Worm (Caenorhabditis elegans) whole organism, mixed stage, embryonic: Measurements from ENCODE around the gene srbc-67.
"Not testable (repeated sequence)": the region's sequence is repeated elsewhere in the genome, so short reads cannot be mapped to it uniquely, and the experiment has no call there.

Experiments used
- ceh-39 ChIP-seq: fragments of 150-350 bp; optimal IDR thresholded peaks from 2 replicates; lab custom pipeline; 2014; ENCODE audit warnings: missing biosample characterization, missing genetic modification characterization
- ceh-83 ChIP-seq: fragments of 200-800 bp; sonication (Bioruptor generic); optimal IDR thresholded peaks from 2 replicates; lab custom pipeline; 2018; ENCODE audit warnings: mild to moderate bottlenecking, missing genetic modification characterization, missing compliant biosample characterization
- ces-1 ChIP-seq: fragments of 150-350 bp; optimal IDR thresholded peaks from 2 replicates; lab custom pipeline; 2014; ENCODE audit warnings: missing biosample characterization, missing genetic modification reagents, missing genetic modification characterization
- cnd-1 ChIP-seq: fragments of 200-800 bp; sonication (Bioruptor generic); optimal IDR thresholded peaks from 2 replicates; lab custom pipeline; 2018; ENCODE audit warnings: mild to moderate bottlenecking, missing genetic modification characterization, missing compliant biosample characterization
- drap-1 ChIP-seq: fragments of 200-800 bp; sonication (Bioruptor generic); optimal IDR thresholded peaks from 3 replicates; lab custom pipeline; 2018; ENCODE audit warnings: mild to moderate bottlenecking, missing genetic modification characterization, missing compliant biosample characterization
- elt-1 ChIP-seq: sonication (generic microtip); optimal IDR thresholded peaks from 2 replicates; lab custom pipeline; 2017; ENCODE audit warnings: missing genetic modification characterization, mild to moderate bottlenecking, missing compliant biosample characterization, antibody characterized with exemption, moderate library complexity, borderline replicate concordance; ENCODE audit not compliant: insufficient read depth
- elt-3 ChIP-seq: fragments of 150-350 bp; optimal IDR thresholded peaks from 2 replicates; lab custom pipeline; 2014; ENCODE audit warnings: missing biosample characterization, missing genetic modification characterization
- ham-2 ChIP-seq: fragments of 200-800 bp; sonication (Bioruptor generic); optimal IDR thresholded peaks from 2 replicates; lab custom pipeline; 2018; ENCODE audit warnings: mild to moderate bottlenecking, missing genetic modification characterization, missing compliant biosample characterization
- lin-32 ChIP-seq: fragments of 200-800 bp; sonication (Bioruptor generic); optimal IDR thresholded peaks from 2 replicates; lab custom pipeline; 2018; ENCODE audit warnings: mild to moderate bottlenecking, missing genetic modification characterization, missing compliant biosample characterization
- mls-2 ChIP-seq: sonication (generic microtip); optimal IDR thresholded peaks from 2 replicates; lab custom pipeline; 2016; ENCODE audit warnings: mild to moderate bottlenecking, missing genetic modification characterization, moderate library complexity, missing compliant biosample characterization
- nhr-12 ChIP-seq: fragments of 150-350 bp; optimal IDR thresholded peaks from 2 replicates; lab custom pipeline; 2014; ENCODE audit warnings: missing biosample characterization, missing genetic modification characterization
- nhr-28 ChIP-seq: fragments of 150-350 bp; optimal IDR thresholded peaks from 2 replicates; lab custom pipeline; 2014; ENCODE audit warnings: missing biosample characterization, missing genetic modification characterization
- nhr-76 ChIP-seq: sonication (generic microtip); optimal IDR thresholded peaks from 2 replicates; lab custom pipeline; 2017; ENCODE audit warnings: missing biosample characterization, missing genetic modification characterization
- pha-4 ChIP-seq: fragments of 150-350 bp; optimal IDR thresholded peaks from 2 replicates; lab custom pipeline; 2018; ENCODE audit warnings: missing biosample characterization, missing genetic modification reagents, missing genetic modification characterization
- sem-2 ChIP-seq: fragments of 200-800 bp; sonication (Bioruptor generic); optimal IDR thresholded peaks from 2 replicates; lab custom pipeline; 2018; ENCODE audit warnings: mild to moderate bottlenecking, missing genetic modification characterization, missing compliant biosample characterization
- snpc-4 ChIP-seq: fragments of 150-350 bp; optimal IDR thresholded peaks from 2 replicates; lab custom pipeline; 2014; ENCODE audit warnings: missing biosample characterization, missing genetic modification characterization
- sptf-1 ChIP-seq: sonication (generic microtip); optimal IDR thresholded peaks from 2 replicates; lab custom pipeline; 2017; ENCODE audit warnings: mild to moderate bottlenecking, missing genetic modification characterization, moderate library complexity, missing compliant biosample characterization
- tbx-8 ChIP-seq: fragments of 200-800 bp; sonication (Bioruptor generic); optimal IDR thresholded peaks from 2 replicates; lab custom pipeline; 2018; ENCODE audit warnings: mild to moderate bottlenecking, missing genetic modification characterization, moderate library complexity, missing compliant biosample characterization
- unc-120 ChIP-seq: sonication (generic microtip); optimal IDR thresholded peaks from 2 replicates; lab custom pipeline; 2017; ENCODE audit warnings: missing genetic modification characterization, missing compliant biosample characterization; ENCODE audit not compliant: poor library complexity, severe bottlenecking
- unc-39 ChIP-seq: fragments of 150-350 bp; optimal IDR thresholded peaks from 2 replicates; lab custom pipeline; 2014; ENCODE audit warnings: missing biosample characterization, missing genetic modification characterization
- unc-62 ChIP-seq: fragments of 150-350 bp; optimal IDR thresholded peaks from 2 replicates; lab custom pipeline; 2014; ENCODE audit warnings: missing biosample characterization, missing genetic modification reagents, missing genetic modification characterization
- zip-8 ChIP-seq: fragments of 150-350 bp; optimal IDR thresholded peaks from 2 replicates; lab custom pipeline; 2014; ENCODE audit warnings: missing biosample characterization, missing genetic modification characterization
- ztf-11 ChIP-seq: fragments of 150-350 bp; optimal IDR thresholded peaks from 2 replicates; lab custom pipeline; 2014; ENCODE audit warnings: missing biosample characterization, missing genetic modification characterization

Gene srbc-67

DNA sequence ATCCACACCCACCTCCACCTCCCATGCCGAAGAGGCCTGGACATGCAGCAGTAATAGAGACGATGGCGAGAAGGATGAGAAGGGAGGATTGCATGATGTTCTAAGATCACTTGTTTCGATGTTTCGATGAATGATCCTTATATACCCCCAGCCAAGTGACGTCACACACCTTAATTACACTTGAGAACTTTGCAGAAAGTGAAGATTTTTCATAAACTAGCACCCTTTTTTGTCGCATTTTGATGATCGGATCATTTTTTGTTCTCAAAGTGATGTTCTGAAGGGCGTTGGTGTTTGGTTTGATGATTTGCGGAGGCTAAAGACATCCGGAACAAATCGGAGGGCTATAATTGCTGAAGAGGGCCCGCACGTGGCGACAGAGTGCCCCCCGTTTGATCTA is 34.7 kb upstream of the srbc-67 start, which contains the start of gene grl-27:
grl-27 (minus strand) TSS at position 101 of the 400 bp plus-strand sequence.
- TF ChIP-seq nhr-12 (tag; lab: Kevin White, UChicago): no peak
- no peak for TF ChIP-seq mls-2 (tag; lab: Kevin White, UChicago)
- no peak for TF ChIP-seq sem-2
- TF ChIP-seq elt-1 (tag; lab: Kevin White, UChicago): no peak
- no peak for TF ChIP-seq sptf-1 (tag; lab: Kevin White, UChicago)
- TF ChIP-seq elt-3 (tag; lab: Kevin White, UChicago): no peak
- no peak for TF ChIP-seq ces-1
- TF ChIP-seq nhr-76 (tag; lab: Kevin White, UChicago): no peak
- TF ChIP-seq ztf-11 (tag; lab: Kevin White, UChicago): no peak
- no peak for TF ChIP-seq tbx-8 (GFP tag; lab: Kevin White, UChicago)

ce11 chrV:3572408-3572807 is 31.4 kb upstream of the srbc-67 start, which contains the start of gene F40C5.1:
Gene F40C5.1, plus strand, starts transcription at chrV:3572708.
- TF ChIP-seq unc-120 (tag; lab: Kevin White, UChicago); sptf-1 (tag; lab: Kevin White, UChicago); nhr-28: not testable (repeated sequence)

DNA sequence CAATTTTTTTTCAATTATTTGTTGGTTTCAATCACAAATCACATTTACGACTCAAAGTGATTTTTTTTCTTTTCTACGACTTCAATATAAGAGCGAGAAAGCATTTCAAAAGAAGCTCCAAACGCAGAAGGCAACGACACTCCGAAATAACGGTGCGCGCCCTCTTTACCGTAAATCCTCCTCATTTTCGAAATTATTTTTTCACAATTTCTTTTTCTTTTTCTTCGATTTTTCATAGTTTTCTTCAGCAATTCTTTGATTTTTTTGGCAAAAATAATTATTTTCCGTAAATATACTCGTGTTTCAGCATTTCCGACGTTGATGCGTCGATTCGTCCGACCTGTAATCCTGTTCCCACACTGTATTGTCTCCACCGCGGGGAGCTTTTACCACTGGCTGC is 29.7 kb upstream of the srbc-67 start, which contains the start of gene F40C5.2:
F40C5.2 (plus strand) TSS at position 301 of the 400 bp plus-strand sequence.
- not testable (repeated sequence) for TF ChIP-seq ceh-83 (GFP tag; lab: Kevin White, UChicago); sem-2; drap-1 (GFP tag; lab: Kevin White, UChicago)
- TF ChIP-seq, all 35 proteins: peak for 0; not testable (repeated sequence) for 35

DNA sequence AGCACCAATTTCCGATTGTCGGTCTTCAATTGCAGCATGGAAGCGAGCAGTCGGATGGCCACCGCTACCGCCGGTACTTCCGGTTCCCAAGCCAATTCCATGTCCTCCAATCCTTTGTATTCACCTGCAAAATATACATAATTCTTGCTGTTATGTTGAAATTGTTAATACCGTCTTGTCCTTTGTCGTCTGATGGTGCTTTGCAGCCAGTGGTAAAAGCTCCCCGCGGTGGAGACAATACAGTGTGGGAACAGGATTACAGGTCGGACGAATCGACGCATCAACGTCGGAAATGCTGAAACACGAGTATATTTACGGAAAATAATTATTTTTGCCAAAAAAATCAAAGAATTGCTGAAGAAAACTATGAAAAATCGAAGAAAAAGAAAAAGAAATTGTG is 23.3 kb upstream of the srbc-67 start, which contains the start of gene T24A6.17:
T24A6.17 (minus strand) TSS at position 101 of the 400 bp plus-strand sequence.
- not testable (repeated sequence) for TF ChIP-seq cnd-1; ham-2 (GFP tag; lab: Kevin White, UChicago); nhr-12 (tag; lab: Kevin White, UChicago)

ce11 chrV:3562824-3563223 is 21.8 kb upstream of the srbc-67 start, which contains the start of gene T24A6.16:
Gene T24A6.16, minus strand, starts transcription at chrV:3562924.
- TF ChIP-seq zip-8; unc-39 (tag; lab: Kevin White, UChicago); unc-62 (GFP tag; lab: Kevin White, UChicago): not testable (repeated sequence)
- TF ChIP-seq, all 35 proteins: peak for 0; not testable (repeated sequence) for 35

DNA sequence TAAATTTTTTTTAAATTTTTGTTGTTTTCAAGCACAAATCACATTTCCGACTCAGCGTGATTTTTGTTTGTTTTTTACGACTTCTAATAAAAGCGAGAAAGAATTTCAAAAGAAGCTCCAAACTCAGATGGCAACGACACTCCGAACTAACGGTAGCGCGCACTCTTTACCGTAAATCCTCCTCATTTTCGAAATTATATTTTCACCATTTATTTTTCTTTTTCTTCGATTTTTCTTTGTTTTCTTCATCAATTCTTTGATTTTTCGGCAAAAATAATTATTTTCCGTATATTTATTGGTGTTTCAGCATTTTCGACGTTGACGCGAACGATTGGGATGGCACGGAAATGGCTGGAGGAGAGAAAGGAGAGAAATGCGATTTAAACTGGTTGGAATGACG is 17.7 kb upstream of the srbc-67 start, which contains the start of gene T24A6.1:
T24A6.1 (plus strand) TSS at position 301 of the 400 bp plus-strand sequence.
- TF ChIP-seq nhr-12, sptf-1, snpc-4 (tag; lab: Kevin White, UChicago): not testable (repeated sequence)
- TF ChIP-seq, all 35 proteins: peak for 0; not testable (repeated sequence) for 35

DNA sequence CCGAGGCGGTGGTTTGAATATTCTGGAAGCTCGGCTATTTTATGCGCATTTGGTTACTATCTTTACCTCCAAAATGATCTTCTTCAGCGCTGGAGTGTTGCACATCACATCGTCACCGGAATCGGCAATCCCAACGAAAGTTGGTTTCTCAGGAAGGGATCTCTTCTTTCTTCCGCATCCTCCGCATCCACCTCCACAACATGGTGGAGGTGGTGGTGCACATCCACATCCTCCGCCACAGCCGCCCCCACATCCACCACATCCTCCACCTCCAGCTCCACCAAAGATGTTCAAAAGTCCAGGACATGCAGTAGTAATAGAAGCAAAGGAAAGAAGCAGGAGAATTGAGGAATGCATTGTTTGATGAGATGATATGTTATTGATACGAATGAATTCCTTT is 16.4 kb upstream of the srbc-67 start, which contains the start of gene grl-31:
grl-31 (minus strand) TSS at position 357 of the 400 bp plus-strand sequence.
- no peak for TF ChIP-seq lin-32
- no peak for TF ChIP-seq ham-2 (GFP tag; lab: Kevin White, UChicago)
- no peak for TF ChIP-seq cnd-1
- no peak for TF ChIP-seq sptf-1 (tag; lab: Kevin White, UChicago)
- TF ChIP-seq ceh-39 (tag; lab: Kevin White, UChicago): no peak
- no peak for TF ChIP-seq unc-39 (tag; lab: Kevin White, UChicago)
- TF ChIP-seq, all 35 proteins: peak for 0

DNA sequence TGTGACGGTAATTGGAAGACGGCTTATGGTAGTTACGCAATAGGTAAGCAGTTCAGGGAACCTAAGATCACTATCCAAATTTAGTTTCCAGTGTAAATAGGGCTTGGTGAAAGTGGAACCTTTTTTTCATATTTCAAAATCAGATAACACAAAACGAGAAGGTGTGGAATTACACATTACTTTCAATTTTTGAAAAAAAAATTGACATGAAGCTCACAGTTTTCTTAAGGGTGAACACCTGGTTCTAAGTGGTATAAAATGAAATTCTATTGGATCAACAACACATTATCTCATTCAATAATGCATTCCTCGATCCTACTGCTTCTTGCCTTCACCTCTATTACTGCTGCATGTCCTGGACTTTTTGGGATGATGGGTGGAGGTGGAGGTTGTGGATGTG is 15.0 kb upstream of the srbc-67 start, which contains the start of gene grl-30:
grl-30 (plus strand) TSS at position 301 of the 400 bp plus-strand sequence.
- peak; percentile 20 for TF ChIP-seq zip-8
- TF ChIP-seq pha-4 (tag; lab: Kevin White, UChicago): no peak
- TF ChIP-seq nhr-76 (tag; lab: Kevin White, UChicago): no peak
